Worm (Caenorhabditis elegans): ENCODE measurements around the gene C36A4.11.

C36A4.11 gene

DNA sequence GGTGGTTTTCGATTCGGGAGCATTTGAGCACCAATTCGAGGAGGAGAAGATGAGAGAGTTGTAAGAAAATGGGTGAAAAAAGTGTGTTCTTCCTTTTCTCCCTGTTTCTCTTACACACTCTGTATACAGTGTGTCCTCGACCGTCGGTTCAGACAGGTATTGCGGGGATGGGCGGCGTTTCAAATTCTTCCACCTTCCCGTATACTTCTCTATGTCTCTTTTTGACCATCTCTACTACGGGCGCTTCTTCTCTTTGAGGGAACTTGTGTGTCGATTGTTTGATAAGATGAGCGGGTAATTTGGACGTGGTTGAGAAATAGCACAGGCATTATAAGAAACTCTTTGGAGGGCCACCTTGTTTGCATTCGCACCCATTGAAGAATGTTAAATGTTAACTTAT lies 47.2 kb downstream of the C36A4.11 start:
- TF ChIP-seq tbx-37 (GFP tag; conservative IDR thresholded peaks at IDR 0.05) (no peak), tra-4 (tag; optimal IDR thresholded peaks at IDR 0.05) (no peak), sea-1 (GFP tag; conservative IDR thresholded peaks at IDR 0.05) (no peak), scrt-1 (GFP tag; IDR thresholded peaks at IDR 0.05) (no peak), hmg-4 (GFP tag; optimal IDR thresholded peaks at IDR 0.05) (peak; percentile 18)

DNA sequence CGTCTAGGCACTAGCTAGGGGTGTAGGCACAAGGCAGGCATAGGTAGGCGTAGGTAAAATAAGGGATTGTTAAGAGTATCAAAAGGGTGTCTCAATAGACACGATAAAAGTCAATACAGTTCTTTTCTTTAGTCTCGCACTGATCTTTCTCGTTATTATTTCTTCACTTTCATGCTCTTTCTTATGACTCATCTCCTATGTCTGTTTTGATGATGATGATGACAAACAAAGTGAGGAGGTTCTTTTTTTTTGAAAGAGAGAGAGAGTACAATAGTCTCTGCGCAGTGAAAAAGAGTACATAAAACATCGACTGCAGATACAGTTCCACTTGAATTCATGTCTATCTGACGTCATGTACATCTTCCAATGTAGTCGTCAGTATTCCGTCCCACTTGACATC lies 49.5 kb downstream of the C36A4.11 start:
- TF ChIP-seq pes-1 (GFP tag; IDR thresholded peaks at IDR 0.05) (no peak), hnd-1 (tag; optimal IDR thresholded peaks at IDR 0.05) (no peak), hmbx-1 (tag; optimal IDR thresholded peaks at IDR 0.05) (no peak)
